Worm (Caenorhabditis elegans): Measurements from ENCODE around the gene srh-48.

The srh-48 gene

ce11 chrII:9411497-9411896 lies 31.6 kb downstream of the srh-48 start, which contains the start of gene M176.9:
Gene M176.9, minus strand, starts transcription at chrII:9411597.
- TF ChIP-seq athp-1 (tag; optimal IDR thresholded peaks at IDR 0.05) (no peak), fkh-3 (tag; optimal IDR thresholded peaks at IDR 0.05) (no peak), B0336.3 (GFP tag; IDR thresholded peaks at IDR 0.05) (no peak), Y67H2A.10 (GFP tag; conservative IDR thresholded peaks at IDR 0.05) (no peak), attf-6 (GFP tag; IDR thresholded peaks at IDR 0.05) (no peak), hrde-1 (tag; optimal IDR thresholded peaks at IDR 0.05; ENCODE audit: borderline replicate concordance) (no peak), ztf-26 (tag; optimal IDR thresholded peaks at IDR 0.05) (no peak), hmg-20 (GFP tag; IDR thresholded peaks at IDR 0.05) (no peak), attf-3 (GFP tag; conservative IDR thresholded peaks at IDR 0.05) (no peak), dox-1 (GFP tag; IDR thresholded peaks at IDR 0.05) (no peak), bed-2 (GFP tag; IDR thresholded peaks at IDR 0.05) (no peak), ets-4 (GFP tag; optimal IDR thresholded peaks at IDR 0.05) (no peak), atf-7 (tag; optimal IDR thresholded peaks at IDR 0.05) (no peak), ztf-3 (GFP tag; optimal IDR thresholded peaks at IDR 0.05) (no peak), K12H6.12 (tag; optimal IDR thresholded peaks at IDR 0.05) (no peak), madf-3 (GFP tag; IDR thresholded peaks at IDR 0.05) (no peak), let-607 (tag; optimal IDR thresholded peaks at IDR 0.05) (no peak), F39B2.1 (GFP tag; IDR thresholded peaks at IDR 0.05) (no peak)

DNA sequence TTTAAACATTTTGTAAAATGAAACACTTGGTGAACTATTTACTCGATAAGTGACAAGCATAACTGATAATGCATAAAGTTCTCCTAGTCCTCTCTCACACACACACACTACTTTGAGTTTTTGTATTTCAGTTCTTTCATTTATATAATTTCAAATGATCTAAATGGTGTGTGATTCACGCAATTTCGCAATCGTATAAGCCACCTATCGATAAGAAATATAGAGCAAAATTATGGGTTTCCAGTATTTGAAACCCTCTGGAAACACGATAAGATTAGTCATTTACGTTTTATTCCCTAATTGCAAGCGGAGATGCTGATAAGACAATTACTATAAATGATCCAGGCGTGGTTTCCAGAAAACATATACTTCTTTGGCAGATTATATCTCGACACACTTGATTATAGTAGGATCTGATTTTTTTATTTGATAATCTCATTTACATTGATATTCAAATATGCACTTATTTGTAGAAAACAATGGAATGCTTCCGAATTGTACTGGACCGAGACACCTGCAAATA lies 32.3 kb downstream of the srh-48 start, which contains the start of gene arrd-3:
TSS of gene arrd-3 (plus strand) at position 473 of the 523 bp plus-strand sequence.
- TF ChIP-seq nhr-80 (tag; optimal IDR thresholded peaks at IDR 0.05), result peak; percentile 49
- no peak for TF ChIP-seq lin-54 (GFP tag; optimal IDR thresholded peaks at IDR 0.05)

DNA sequence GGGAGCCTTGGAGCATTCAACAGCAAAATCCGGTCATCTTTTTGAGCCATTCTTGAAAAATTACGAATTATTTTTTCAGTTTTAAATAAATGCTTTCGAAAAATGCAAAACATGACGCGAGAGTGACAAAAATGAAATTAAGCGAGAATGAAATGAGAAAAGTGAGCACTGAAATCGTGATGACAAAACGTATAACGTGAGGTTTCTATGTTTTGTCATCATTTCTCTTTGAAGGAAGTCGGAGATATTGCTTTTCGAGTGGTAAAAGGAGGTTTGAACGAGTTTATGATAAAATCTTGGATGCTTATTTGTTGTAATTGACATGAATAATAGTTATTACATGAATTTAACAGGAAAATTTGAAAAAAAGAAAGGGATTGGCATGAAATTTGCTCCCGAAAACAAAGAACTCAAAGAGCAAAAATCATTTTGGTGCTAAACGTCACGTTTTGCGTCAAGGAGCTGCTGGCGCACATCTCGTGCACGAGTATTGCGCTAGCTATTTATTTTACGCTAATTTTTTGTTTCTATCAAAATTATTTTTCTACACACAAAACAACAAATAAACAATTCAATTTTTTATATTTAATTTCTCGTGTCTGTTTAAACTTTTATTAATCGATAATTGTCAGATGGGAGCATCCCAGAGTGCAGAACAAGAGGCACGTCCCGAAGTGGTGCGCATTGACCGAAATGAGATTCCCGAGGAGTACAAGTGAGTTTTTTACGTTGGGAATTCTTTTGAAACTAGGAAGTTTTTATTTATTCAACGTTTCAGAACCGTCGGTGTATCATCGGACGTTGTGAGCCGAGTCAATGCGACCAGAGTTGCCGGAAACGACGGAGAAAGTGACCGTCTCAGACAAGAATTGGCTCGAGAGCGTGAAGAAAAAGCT lies 36.7 kb downstream of the srh-48 start, which contains the start of the genes gss-1 and chch-3:
TSS of gene gss-1 (minus strand) at position 51 of the 896 bp plus-strand sequence.
TSS of gene chch-3 (plus strand) at position 633 of the 896 bp plus-strand sequence.
- no peak for TF ChIP-seq hlh-12 (tag; optimal IDR thresholded peaks at IDR 0.05)
- TF ChIP-seq Y67H2A.10 (GFP tag; conservative IDR thresholded peaks at IDR 0.05), result no peak
- TF ChIP-seq F33H1.4 (GFP tag; IDR thresholded peaks at IDR 0.05), result peak; percentile 52
- TF ChIP-seq ztf-18 (tag; optimal IDR thresholded peaks at IDR 0.05), result peak; percentile 93
- no peak for TF ChIP-seq ccch-3 (GFP tag; optimal IDR thresholded peaks at IDR 0.05)
- no peak for TF ChIP-seq Y79H2A.3 (GFP tag; conservative IDR thresholded peaks at IDR 0.05)
- no peak for TF ChIP-seq F39B2.1 (GFP tag; IDR thresholded peaks at IDR 0.05)
- TF ChIP-seq ceh-27 (GFP tag; optimal IDR thresholded peaks at IDR 0.05), result no peak
- peak; percentile 32 for TF ChIP-seq attf-5 (GFP tag; optimal IDR thresholded peaks at IDR 0.05)
- TF ChIP-seq T26A5.8 (tag; optimal IDR thresholded peaks at IDR 0.05), result no peak
- peak; percentile 49 for TF ChIP-seq lin-54 (GFP tag; optimal IDR thresholded peaks at IDR 0.05)
- no peak for TF ChIP-seq nhr-120 (GFP tag; IDR thresholded peaks at IDR 0.05)
- peak; percentile 51 for TF ChIP-seq madf-6 (GFP tag; IDR thresholded peaks at IDR 0.05)
- no peak for TF ChIP-seq mes-4 (tag; optimal IDR thresholded peaks at IDR 0.05)
- TF ChIP-seq sea-2 (GFP tag; IDR thresholded peaks at IDR 0.05), result no peak
- peak; percentile 33; the same call in 1 of the 2 replicates for TF ChIP-seq rcor-1 (GFP tag; IDR thresholded peaks at IDR 0.05)
- no peak for TF ChIP-seq nfyb-1 (GFP tag; IDR thresholded peaks at IDR 0.05)
- no peak for TF ChIP-seq F37B4.10 (GFP tag; IDR thresholded peaks at IDR 0.05)
- no peak for TF ChIP-seq ceh-100 (GFP tag; IDR thresholded peaks at IDR 0.05)
- peak; percentile 23; the same call in 1 of the 2 replicates for TF ChIP-seq K11D2.4 (GFP tag; IDR thresholded peaks at IDR 0.05)
- TF ChIP-seq attf-3 (GFP tag; conservative IDR thresholded peaks at IDR 0.05), result no peak
- peak; percentile 74 for TF ChIP-seq nhr-80 (tag; optimal IDR thresholded peaks at IDR 0.05)
- no peak for TF ChIP-seq madf-8 (GFP tag; conservative IDR thresholded peaks at IDR 0.05)
- TF ChIP-seq ZK185.1 (tag; optimal IDR thresholded peaks at IDR 0.05; ENCODE audit: poor library complexity, severe bottlenecking), result peak; percentile 25
- peak; percentile 40; the same call in 1 of the 2 replicates for TF ChIP-seq mcd-1 (GFP tag; IDR thresholded peaks at IDR 0.05)
- TF ChIP-seq cebp-1 (GFP tag; IDR thresholded peaks at IDR 0.05), result no peak
- peak; percentile 55 for TF ChIP-seq cebp-1 (tag; optimal IDR thresholded peaks at IDR 0.05)
- TF ChIP-seq nhr-179 (tag; optimal IDR thresholded peaks at IDR 0.05), result no peak
- TF ChIP-seq aptf-2 (GFP tag; conservative IDR thresholded peaks at IDR 0.05), result no peak
